Fruit fly (Drosophila melanogaster) whole organism, larva: ENCODE measurements around the gene CG3347.

Source experiments
- noc ChIP-seq: fragments of 200-800 bp; sonication (Bioruptor generic); optimal IDR thresholded peaks from 3 replicates; lab custom pipeline; 2019; ENCODE audit warnings: missing biosample characterization, mild to moderate bottlenecking, missing genetic modification characterization, moderate library complexity

Gene CG3347

dm6 chr2L:3269137-3269536 lies at the start of gene CG3347:
Gene CG3347, plus strand, starts transcription at chr2L:3269437.
- no peak for TF ChIP-seq noc

DNA sequence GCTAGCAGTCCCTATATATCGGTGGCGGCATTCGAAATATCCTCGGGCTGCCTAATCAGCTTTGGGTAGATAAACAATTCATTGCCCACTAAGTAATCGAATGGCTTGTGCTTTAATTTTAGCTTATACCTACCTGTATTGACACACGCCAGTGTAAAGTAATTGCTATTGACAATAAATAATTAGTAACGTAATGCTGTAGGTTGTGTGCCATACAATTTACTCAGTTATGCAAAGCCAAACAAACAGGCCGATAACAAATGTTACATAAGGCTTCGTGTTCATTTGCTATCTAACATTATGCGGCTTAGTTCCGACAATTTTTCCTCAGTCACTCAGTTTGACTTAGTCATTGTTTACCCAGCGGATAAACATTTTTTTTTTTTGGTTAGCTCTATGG lies 40.5 kb upstream of the CG3347 start:
- TF ChIP-seq noc: no peak

DNA sequence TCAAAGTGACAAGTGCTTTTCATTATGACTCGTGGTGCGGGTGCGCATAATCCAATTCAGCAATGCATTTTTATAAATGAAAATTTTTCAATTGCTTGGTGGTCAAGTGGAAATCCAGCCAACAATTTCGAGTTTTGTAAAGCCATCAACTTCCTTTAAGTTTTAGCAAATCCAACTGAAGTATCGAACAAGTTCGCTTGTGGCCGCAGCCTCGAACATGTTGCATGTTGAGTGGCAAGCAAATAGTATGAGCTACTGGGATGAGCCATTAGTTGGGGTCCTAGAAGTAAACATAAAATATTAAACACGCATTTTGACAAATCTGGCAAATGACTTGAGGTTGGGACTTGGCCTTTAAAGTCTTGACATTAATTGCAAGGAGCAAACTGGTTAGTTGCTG lies 38.0 kb upstream of the CG3347 start:
- TF ChIP-seq noc: no peak

- TF ChIP-seq noc: no peak
These were observed 23.2 kb upstream of the CG3347 start for dm6 chr2L:3246030-3246429.

DNA sequence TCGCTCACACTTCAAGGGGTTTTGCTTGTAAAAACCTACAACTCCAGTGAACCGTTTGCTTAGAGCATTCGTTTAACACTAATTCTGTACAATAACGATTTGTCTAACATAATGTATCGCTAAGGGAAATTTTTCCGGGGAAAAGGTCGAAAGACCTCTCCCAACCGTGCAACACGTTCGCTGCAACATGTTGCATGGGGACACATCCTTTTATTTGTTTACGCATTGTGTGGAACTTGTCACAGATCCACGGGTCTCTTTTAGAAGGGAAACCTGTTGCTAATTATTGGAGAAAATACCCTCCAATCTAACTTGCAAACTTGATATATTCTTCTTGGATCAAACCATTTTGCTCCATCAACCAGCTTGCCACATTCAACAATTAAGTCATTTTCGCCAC lies 3.6 kb upstream of the CG3347 start:
- no peak for TF ChIP-seq noc

dm6 chr2L:3278786-3279185 lies 9.5 kb downstream of the CG3347 start:
- TF ChIP-seq noc: no peak

DNA sequence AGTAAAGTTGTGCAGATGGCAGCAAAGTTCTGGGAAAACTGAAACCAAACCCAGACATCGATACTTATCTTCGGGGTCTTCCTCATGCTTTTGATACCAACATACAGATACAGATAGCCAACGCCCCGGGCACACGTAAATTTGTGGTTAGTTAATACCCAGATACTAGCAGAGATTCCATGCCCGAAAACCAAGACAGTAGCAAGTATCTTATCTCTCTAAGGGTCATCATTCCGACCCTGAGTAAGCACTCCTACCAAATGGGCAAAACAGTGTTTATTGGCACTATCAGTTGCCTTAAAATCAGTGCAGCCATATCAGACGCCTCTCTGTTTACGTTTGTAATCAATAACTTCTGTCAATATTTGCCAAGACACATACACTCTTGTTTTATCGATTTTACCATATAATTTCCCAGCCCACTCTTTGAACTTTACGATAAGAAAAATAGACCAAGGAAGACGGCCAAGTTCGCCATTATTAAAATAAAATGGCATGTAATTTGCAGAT lies 11.3 kb downstream of the CG3347 start, which contains the start of gene OtopLb:
Gene OtopLb, minus strand, starts transcription at position 51 of the 510 bp plus-strand sequence.
- TF ChIP-seq noc: peak; percentile 5

- no peak for TF ChIP-seq noc
These were observed 24.6 kb downstream of the CG3347 start for dm6 chr2L:3293718-3294340.

DNA sequence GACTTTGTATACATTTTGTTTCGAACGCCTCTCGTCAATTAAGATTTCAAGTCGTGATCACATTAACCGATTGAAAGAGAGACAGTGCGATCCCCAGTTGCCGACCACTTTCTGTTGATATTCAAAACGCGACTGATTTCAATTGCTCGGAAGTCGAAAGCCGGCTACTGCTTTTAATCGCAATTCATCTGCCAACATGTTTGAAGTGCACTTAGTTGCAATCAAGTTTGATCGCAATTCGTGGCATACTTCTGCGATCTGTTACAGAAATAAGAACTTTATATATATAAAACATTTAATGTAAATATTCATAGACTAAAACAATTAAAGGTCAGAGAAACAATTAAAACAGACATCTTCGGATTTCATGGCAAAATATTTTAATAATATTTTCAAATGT lies 25.3 kb downstream of the CG3347 start, which contains the start of gene CG9664:
Gene CG9664, minus strand, starts transcription at position 135 of the 400 bp plus-strand sequence.
- no peak for TF ChIP-seq noc

DNA sequence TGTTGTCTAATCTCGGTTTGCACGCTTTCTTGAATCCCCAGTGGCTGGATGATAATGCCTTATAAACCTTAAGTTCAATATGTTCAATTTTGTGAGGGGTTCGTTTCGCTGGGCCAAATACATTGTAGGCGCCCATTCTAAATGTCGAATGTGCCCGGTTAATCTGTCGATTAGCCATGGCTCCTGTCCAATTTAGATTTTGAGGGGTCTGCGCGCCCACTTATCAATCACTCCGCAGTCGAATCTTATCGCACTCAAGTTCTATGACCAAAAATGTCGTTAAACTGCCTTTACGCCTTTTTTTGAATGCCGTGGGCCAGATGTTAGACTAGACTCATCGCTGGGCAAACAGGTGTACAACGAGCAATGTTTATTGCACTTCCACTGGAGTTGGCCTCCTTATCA lies 28.8 kb downstream of the CG3347 start:
- TF ChIP-seq noc: no peak

- no peak for TF ChIP-seq noc
These were observed 29.9 kb downstream of the CG3347 start for dm6 chr2L:3299142-3299541.

DNA sequence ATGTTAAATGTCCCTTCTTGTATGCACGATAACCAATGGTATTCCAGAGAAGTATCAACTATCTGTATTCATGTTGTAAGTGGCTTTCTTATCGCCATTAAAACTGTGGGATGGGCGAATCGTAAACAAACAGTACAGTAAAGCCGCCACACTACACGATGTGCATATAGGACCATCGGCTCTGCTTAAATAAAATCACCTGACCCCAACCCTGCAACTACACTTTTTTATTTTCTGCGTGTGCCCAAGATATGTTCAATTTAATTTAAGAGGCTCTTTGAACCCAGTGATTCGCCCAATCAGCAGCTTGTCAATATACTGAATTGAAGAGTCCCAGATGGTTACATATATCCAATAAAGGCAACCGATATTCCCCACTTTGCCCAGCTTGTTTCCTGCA lies 30.6 kb downstream of the CG3347 start:
- no peak for TF ChIP-seq noc

- no peak for TF ChIP-seq noc
These were observed 31.8 kb downstream of the CG3347 start for dm6 chr2L:3301058-3301457.

- peak; percentile 99 for TF ChIP-seq noc
These were observed 32.7 kb downstream of the CG3347 start for dm6 chr2L:3301755-3302499.

DNA sequence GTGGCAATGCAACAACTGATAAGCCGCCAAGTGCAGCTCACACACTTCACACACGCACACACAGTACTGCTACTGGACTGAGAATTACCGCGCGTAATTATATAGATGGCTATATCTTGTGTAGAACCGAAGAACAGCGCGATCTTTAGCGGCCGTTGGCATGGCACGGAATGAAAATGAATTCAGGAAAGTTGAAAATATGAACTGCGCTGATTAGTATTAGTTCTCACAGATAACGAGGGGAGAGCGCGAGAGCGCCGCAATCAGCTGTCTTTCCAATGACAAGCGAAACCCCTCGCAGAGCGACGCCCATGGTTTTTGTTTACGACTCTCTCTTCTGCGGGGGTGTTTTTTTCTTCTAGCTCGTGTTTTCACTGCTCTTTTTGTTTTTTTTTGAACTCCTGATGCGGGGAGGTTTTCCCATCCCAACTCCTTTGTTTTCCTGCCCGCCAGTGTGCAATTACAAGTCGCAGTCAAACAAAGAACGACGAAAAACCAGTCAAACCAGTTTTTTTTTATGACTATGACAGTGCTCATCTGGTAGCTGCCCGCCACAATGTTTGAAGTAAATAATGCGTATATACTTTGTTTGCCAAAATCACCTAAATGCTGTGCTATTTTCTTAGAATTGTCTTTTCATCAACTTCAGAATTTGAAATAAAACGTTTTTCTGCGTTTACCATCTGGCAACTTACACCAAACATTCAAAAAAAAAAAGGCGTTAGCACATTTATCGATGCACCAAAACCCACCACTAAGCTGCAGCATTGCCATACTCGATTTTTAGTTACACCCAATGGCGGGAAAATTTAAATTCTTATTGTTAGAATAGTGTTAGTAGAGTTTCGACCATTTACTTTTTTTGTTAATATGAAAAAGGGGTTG lies 34.0 kb downstream of the CG3347 start, which contains the start of gene CG9663:
Gene CG9663, minus strand, starts transcription at position 173 of the 885 bp plus-strand sequence.
- TF ChIP-seq noc: peak; percentile 50

DNA sequence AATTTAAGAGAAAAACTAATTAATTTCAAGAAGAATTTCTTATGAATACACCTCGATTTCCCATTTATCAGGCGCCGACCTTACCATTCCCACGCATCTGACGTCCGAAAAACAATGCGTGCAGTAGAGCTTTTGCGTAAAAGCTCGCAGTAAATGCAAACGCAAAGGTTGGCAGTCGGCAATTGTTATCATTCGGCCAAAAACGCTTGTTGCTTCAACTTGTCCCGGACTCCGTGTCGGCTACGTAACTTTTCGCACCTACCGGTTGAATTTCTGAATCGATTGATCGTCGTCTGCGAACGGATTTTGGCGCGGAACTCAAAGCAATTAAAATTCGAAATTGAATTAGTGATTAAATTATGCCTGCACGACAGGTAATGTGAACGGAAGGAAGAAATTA lies 34.7 kb downstream of the CG3347 start, which contains the start of gene CG3277:
Gene CG3277, plus strand, starts transcription at position 208 of the 400 bp plus-strand sequence.
- no peak for TF ChIP-seq noc
